Worm (Caenorhabditis elegans): ENCODE measurements around the gene epac-1.

epac-1 gene

DNA sequence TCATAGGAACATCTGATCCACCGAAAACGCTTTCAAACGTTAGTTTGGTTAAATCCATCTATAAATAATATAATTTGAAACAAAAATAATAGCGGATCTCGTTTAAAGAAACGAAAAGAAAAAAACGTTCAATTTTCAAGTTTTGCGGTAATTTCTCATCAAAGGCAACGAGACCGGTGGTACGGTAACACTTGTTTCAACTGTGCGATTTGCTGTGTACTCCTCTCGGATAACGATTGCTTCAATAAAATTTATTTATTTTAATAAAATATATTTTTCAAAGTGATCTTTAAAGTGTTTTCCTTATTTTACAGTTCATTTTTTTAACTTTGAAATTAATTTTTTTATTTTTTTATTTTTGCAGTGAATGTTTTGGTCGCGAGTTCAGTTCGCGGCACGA, 29.6 kb downstream of the epac-1 start, which contains the start of the genes rde-4 and cox-14 (continued):
- TF ChIP-seq tra-1 (GFP tag; IDR thresholded peaks at IDR 0.05), result no peak
- no peak for TF ChIP-seq nhr-10 (tag; optimal IDR thresholded peaks at IDR 0.05)
- no peak for TF ChIP-seq ceh-32 (tag; optimal IDR thresholded peaks at IDR 0.05; ENCODE audit: poor library complexity)
- no peak for TF ChIP-seq attf-4 (tag; optimal IDR thresholded peaks at IDR 0.05)
- TF ChIP-seq aly-2 (tag; optimal IDR thresholded peaks at IDR 0.05), result no peak
- TF ChIP-seq ceh-82 (tag; optimal IDR thresholded peaks at IDR 0.05), result no peak
- no peak for TF ChIP-seq nhr-25 (tag; optimal IDR thresholded peaks at IDR 0.05; ENCODE audit: borderline replicate concordance, insufficient read depth)
- TF ChIP-seq jun-1 (tag; optimal IDR thresholded peaks at IDR 0.05), result no peak
- TF ChIP-seq arid-1 (GFP tag; conservative IDR thresholded peaks at IDR 0.05), result no peak
- TF ChIP-seq nhr-77 (tag; optimal IDR thresholded peaks at IDR 0.05), result peak; percentile 66
- TF ChIP-seq lin-15B (tag; optimal IDR thresholded peaks at IDR 0.05), result no peak
- no peak for TF ChIP-seq dmd-9 (GFP tag; IDR thresholded peaks at IDR 0.05)
- TF ChIP-seq mdt-29 (GFP tag; IDR thresholded peaks at IDR 0.05), result no peak
- TF ChIP-seq lin-38 (GFP tag; IDR thresholded peaks at IDR 0.05), result no peak
- no peak for TF ChIP-seq D1046.2 (GFP tag; IDR thresholded peaks at IDR 0.05)
- TF ChIP-seq lin-1 (GFP tag; IDR thresholded peaks at IDR 0.05), result no peak
- TF ChIP-seq aha-1 (tag), result peak; percentile 64
- no peak for TF ChIP-seq zip-11 (GFP tag; IDR thresholded peaks at IDR 0.05)
- peak; percentile 68 for TF ChIP-seq lin-13 (GFP tag; optimal IDR thresholded peaks at IDR 0.05)
- TF ChIP-seq pha-4 (GFP tag; IDR thresholded peaks at IDR 0.05), result no peak
- TF ChIP-seq pha-4 (tag; optimal IDR thresholded peaks at IDR 0.05), result peak; percentile 57
- TF ChIP-seq Y75B8A.6 (GFP tag; IDR thresholded peaks at IDR 0.05), result no peak
- TF ChIP-seq unc-130 (GFP tag; optimal IDR thresholded peaks at IDR 0.05), result peak; percentile 56
- no peak for TF ChIP-seq gei-8 (GFP tag; optimal IDR thresholded peaks at IDR 0.05)
- no peak for TF ChIP-seq snpc-4 (tag; optimal IDR thresholded peaks at IDR 0.05)
- peak in 1 of 2 experiments; percentile 17 for TF ChIP-seq mdl-1 (tag; optimal IDR thresholded peaks at IDR 0.05)
- TF ChIP-seq Y105C5A.15 (GFP tag; IDR thresholded peaks at IDR 0.05), result no peak
- no peak for TF ChIP-seq ceh-28 (tag; optimal IDR thresholded peaks at IDR 0.05)
- TF ChIP-seq ceh-62 (tag; optimal IDR thresholded peaks at IDR 0.05), result no peak
- no peak for TF ChIP-seq dmd-6 (GFP tag; IDR thresholded peaks at IDR 0.05)
- peak; percentile 96 to 100 for TF ChIP-seq lsy-2 (tag; optimal IDR thresholded peaks at IDR 0.05)
- TF ChIP-seq lin-29 (GFP tag; IDR thresholded peaks at IDR 0.05), result no peak
- TF ChIP-seq set-16 (GFP tag; IDR thresholded peaks at IDR 0.05), result no peak
- TF ChIP-seq ceh-20 (GFP tag; IDR thresholded peaks at IDR 0.05), result no peak
- TF ChIP-seq R02D3.7 (tag; optimal IDR thresholded peaks at IDR 0.05), result no peak
- TF ChIP-seq hmg-1.1 (GFP tag; IDR thresholded peaks at IDR 0.05), result no peak
- TF ChIP-seq pqm-1 (tag; optimal IDR thresholded peaks at IDR 0.05), result no peak
- peak; percentile 78 for TF ChIP-seq dve-1 (tag; optimal IDR thresholded peaks at IDR 0.05; ENCODE audit: insufficient read depth)
- TF ChIP-seq nhr-76 (tag; optimal IDR thresholded peaks at IDR 0.05), result no peak
- TF ChIP-seq F37D6.2 (tag; optimal IDR thresholded peaks at IDR 0.05), result peak; percentile 30
- TF ChIP-seq lim-7 (GFP tag; IDR thresholded peaks at IDR 0.05), result no peak
- peak; percentile 9 for TF ChIP-seq egl-27 (tag; optimal IDR thresholded peaks at IDR 0.05)
- TF ChIP-seq hlh-11 (tag; optimal IDR thresholded peaks at IDR 0.05), result no peak
- no peak for TF ChIP-seq nhr-41 (GFP tag; IDR thresholded peaks at IDR 0.05)
- TF ChIP-seq unc-62 (GFP tag; optimal IDR thresholded peaks at IDR 0.05 in 1 of 2), result no peak
- no peak for TF ChIP-seq unc-62 (tag; optimal IDR thresholded peaks at IDR 0.05)
- no peak for TF ChIP-seq zfp-3 (GFP tag; conservative IDR thresholded peaks at IDR 0.05)
- no peak for TF ChIP-seq zag-1 (tag; optimal IDR thresholded peaks at IDR 0.05)
- no peak for TF ChIP-seq zfp-2 (tag; optimal IDR thresholded peaks at IDR 0.05)
- no peak for TF ChIP-seq nhr-237 (tag; optimal IDR thresholded peaks at IDR 0.05)
- TF ChIP-seq F49E8.2 (tag; optimal IDR thresholded peaks at IDR 0.05; ENCODE audit: borderline replicate concordance), result no peak
- peak; percentile 93 for TF ChIP-seq dpl-1 (GFP tag; optimal IDR thresholded peaks at IDR 0.05)
- TF ChIP-seq F44E2.7 (GFP tag; IDR thresholded peaks at IDR 0.05), result no peak
